Fruit fly (Drosophila melanogaster): ENCODE measurements around the gene ssx.

Gene ssx

dm6 chrX:1353322-1354212, 16.8 kb upstream of the ssx start, which contains the start of the genes CG12773 and CG11417 (continued):
- TF ChIP-seq CG1024 (GFP tag; IDR thresholded peaks at IDR 0.05), result no peak
- TF ChIP-seq YL-1 (GFP tag; optimal IDR thresholded peaks at IDR 0.05), result peak; percentile 23
- no peak for TF ChIP-seq fd96Cb (tag; optimal IDR thresholded peaks at IDR 0.05)
- no peak for TF ChIP-seq CG13424 (tag; optimal IDR thresholded peaks at IDR 0.05)
- no peak for TF ChIP-seq Hsf (GFP tag; optimal IDR thresholded peaks at IDR 0.05)
- peak; percentile 85 for TF ChIP-seq vnd (GFP tag; IDR thresholded peaks at IDR 0.05; ENCODE audit: partially characterized antibody)
- TF ChIP-seq onecut (GFP tag; IDR thresholded peaks at IDR 0.05), result no peak
- no peak for TF ChIP-seq gro (GFP tag; optimal IDR thresholded peaks at IDR 0.05)
- TF ChIP-seq hbn (GFP tag; IDR thresholded peaks at IDR 0.05; ENCODE audit: partially characterized antibody), result peak; percentile 76
- peak; percentile 66; the same call in 2 of the 3 replicates for TF ChIP-seq knrl (GFP tag; IDR thresholded peaks at IDR 0.05; ENCODE audit: partially characterized antibody)
- TF ChIP-seq Mad (GFP tag; optimal IDR thresholded peaks at IDR 0.05), result no peak
- TF ChIP-seq Dref (GFP tag; IDR thresholded peaks at IDR 0.05), result peak; percentile 83
- no peak for TF ChIP-seq trh (GFP tag; optimal IDR thresholded peaks at IDR 0.05)
- TF ChIP-seq CG10543 (GFP tag; optimal IDR thresholded peaks at IDR 0.05), result peak; percentile 1
- peak; percentile 49 for TF ChIP-seq CG2116 (GFP tag; optimal IDR thresholded peaks at IDR 0.05)
- TF ChIP-seq en (GFP tag; optimal IDR thresholded peaks at IDR 0.05), result no peak
- no peak for TF ChIP-seq lab (GFP tag; optimal IDR thresholded peaks at IDR 0.05)
- TF ChIP-seq chm (GFP tag; IDR thresholded peaks at IDR 0.05), result no peak
- TF ChIP-seq Gsc (GFP tag; IDR thresholded peaks at IDR 0.05), result no peak
- TF ChIP-seq Awh (GFP tag; IDR thresholded peaks at IDR 0.05), result no peak
- peak; percentile 51 for TF ChIP-seq MBD-R2 (GFP tag; IDR thresholded peaks at IDR 0.05)
- TF ChIP-seq CG13287 (GFP tag; IDR thresholded peaks at IDR 0.05; ENCODE audit: partially characterized antibody), result peak; percentile 83
- TF ChIP-seq zfh1 (GFP tag; IDR thresholded peaks at IDR 0.05), result no peak
- TF ChIP-seq CG32767 (GFP tag; IDR thresholded peaks at IDR 0.05), result no peak
- no peak for TF ChIP-seq yki (optimal IDR thresholded peaks at IDR 0.05)
- TF ChIP-seq cg (GFP tag; optimal IDR thresholded peaks at IDR 0.05), result peak; percentile 0
- TF ChIP-seq unc-4 (GFP tag; IDR thresholded peaks at IDR 0.05; ENCODE audit: partially characterized antibody), result peak; percentile 77
- peak; percentile 82 for TF ChIP-seq CG14860 (GFP tag; IDR thresholded peaks at IDR 0.05; ENCODE audit: partially characterized antibody)
- no peak for TF ChIP-seq ssp (GFP tag; IDR thresholded peaks at IDR 0.05)
- peak; percentile 41 for TF ChIP-seq Max (GFP tag; optimal IDR thresholded peaks at IDR 0.05)
- TF ChIP-seq Doc3 (GFP tag; IDR thresholded peaks at IDR 0.05; ENCODE audit: partially characterized antibody), result peak; percentile 61; the same call in 1 of the 3 replicates
- no peak for TF ChIP-seq E2f1 (GFP tag; IDR thresholded peaks at IDR 0.05)
- peak; percentile 95 for TF ChIP-seq zen2 (GFP tag; IDR thresholded peaks at IDR 0.05; ENCODE audit: partially characterized antibody)
- no peak for TF ChIP-seq Spps (tag; optimal IDR thresholded peaks at IDR 0.05)

dm6 chrX:1357501-1357900, 12.9 kb upstream of the ssx start, which contains the start of gene png:
TSS of gene png (minus strand) at chrX:1357601.
- TF ChIP-seq Atf6 (GFP tag; IDR thresholded peaks at IDR 0.05) (no peak), CTCF (GFP tag; optimal IDR thresholded peaks at IDR 0.05) (peak; percentile 83)

dm6 chrX:1368949-1369348, 1.4 kb upstream of the ssx start, which contains the start of gene CG14770:
TSS of gene CG14770 (plus strand) at chrX:1369249.
- TF ChIP-seq CG18764 (GFP tag; optimal IDR thresholded peaks at IDR 0.05) (no peak), rib (GFP tag; IDR thresholded peaks at IDR 0.05) (no peak), lbe (GFP tag; optimal IDR thresholded peaks at IDR 0.05) (no peak), E2f2 (GFP tag; IDR thresholded peaks at IDR 0.05) (no peak), Elba2 (GFP tag; optimal IDR thresholded peaks at IDR 0.05) (no peak), YL-1 (GFP tag; optimal IDR thresholded peaks at IDR 0.05) (no peak), gem (tag; optimal IDR thresholded peaks at IDR 0.05) (no peak), vfl (GFP tag; optimal IDR thresholded peaks at IDR 0.05) (no peak), Dfd (GFP tag; optimal IDR thresholded peaks at IDR 0.05) (no peak), CG1792 (GFP tag; optimal IDR thresholded peaks at IDR 0.05) (no peak), C15 (GFP tag; IDR thresholded peaks at IDR 0.05) (no peak)

Data from whole organism, embryonic.